Worm (Caenorhabditis elegans) whole organism, young adult: ENCODE data around the gene tufm-1.

Source experiments
- B0035.1 ChIP-seq: sonication (generic microtip); optimal IDR thresholded peaks from 2 replicates; lab custom pipeline; 2016; ENCODE audit warnings: missing genetic modification characterization, mild to moderate bottlenecking, missing compliant biosample characterization, missing genotype, missing genetic modification reagents
- C06A6.2 ChIP-seq: fragments of 200-800 bp; sonication (Bioruptor generic); conservative IDR thresholded peaks from 2 replicates; pipeline ENCODE4 v1.3.6; 2022; ENCODE audit warnings: missing genetic modification characterization, missing compliant biosample characterization
- ceh-79 ChIP-seq: sonication (generic microtip); optimal IDR thresholded peaks from 2 replicates; lab custom pipeline; 2017; ENCODE audit warnings: mild to moderate bottlenecking, missing genetic modification characterization, missing compliant biosample characterization
- gei-17 ChIP-seq: fragments of 200-800 bp; sonication (Bioruptor generic); optimal IDR thresholded peaks from 2 replicates; lab custom pipeline; 2018; ENCODE audit warnings: mild to moderate bottlenecking, missing genetic modification characterization, missing compliant biosample characterization
- hmg-20 ChIP-seq: fragments of 200-800 bp; sonication (Bioruptor generic); IDR thresholded peaks from 2 replicates; pipeline ENCODE4 v1.3.6; 2022; ENCODE audit warnings: missing genetic modification reagents, missing genetic modification characterization, missing compliant biosample characterization
- tlf-1 ChIP-seq: fragments of 200-800 bp; sonication (Bioruptor generic); optimal IDR thresholded peaks from 2 replicates; lab custom pipeline; 2018; ENCODE audit warnings: mild to moderate bottlenecking, missing genetic modification characterization, missing compliant biosample characterization

ce11 chrIII:2785840-2786239, 28.9 kb downstream of the tufm-1 start, which contains the start of gene Y71H2AM.20:
- peak; percentile 92 for TF ChIP-seq tlf-1
- 0 out of 2 replicates have a peak, but pooled peaks have one; percentile 24 for TF ChIP-seq C06A6.2 (GFP tag; lab: Robert Waterston, UW)
- no peak for TF ChIP-seq gei-17
- no peak for TF ChIP-seq hmg-20 (GFP tag; lab: Robert Waterston, UW)
- no peak for TF ChIP-seq B0035.1 (tag; lab: Kevin White, UChicago)
- TF ChIP-seq ceh-79 (tag; lab: Kevin White, UChicago), result no peak
